Worm (Caenorhabditis elegans): ENCODE data around the gene lin-1.

The lin-1 gene

ce11 chrIV:2329540-2329939 lies 29.5 kb upstream of the lin-1 start, which contains the start of gene nhr-236:
Gene nhr-236, minus strand, starts transcription at chrIV:2329640.
- TF ChIP-seq ztf-26 (tag; optimal IDR thresholded peaks at IDR 0.05) (no peak), B0019.2 (GFP tag; conservative IDR thresholded peaks at IDR 0.05) (no peak), Y53G8AR.9 (GFP tag; conservative IDR thresholded peaks at IDR 0.05) (no peak), sptf-2 (GFP tag; optimal IDR thresholded peaks at IDR 0.05) (no peak), athp-1 (tag; optimal IDR thresholded peaks at IDR 0.05) (no peak), aptf-2 (GFP tag; conservative IDR thresholded peaks at IDR 0.05) (no peak), nfya-2 (GFP tag; IDR thresholded peaks at IDR 0.05) (no peak), hsf-1 (GFP tag; IDR thresholded peaks at IDR 0.05) (no peak), nhr-27 (tag; optimal IDR thresholded peaks at IDR 0.05) (no peak)

- TF ChIP-seq tlf-1 (GFP tag; optimal IDR thresholded peaks at IDR 0.05) = no peak
- 0 out of 2 replicates have a peak, but pooled peaks have one; percentile 21 for TF ChIP-seq D2030.7 (GFP tag; IDR thresholded peaks at IDR 0.05)
- no peak for TF ChIP-seq lir-1 (GFP tag; conservative IDR thresholded peaks at IDR 0.05)
- TF ChIP-seq lin-40 (tag; optimal IDR thresholded peaks at IDR 0.05) = no peak
- TF ChIP-seq Y95B8A.8 (GFP tag; IDR thresholded peaks at IDR 0.05) = no peak
- TF ChIP-seq repo-1 (tag; optimal IDR thresholded peaks at IDR 0.05) = no peak
- TF ChIP-seq lin-26 (GFP tag; IDR thresholded peaks at IDR 0.05) = peak; percentile 62; the same call in 1 of the 2 replicates
- peak; percentile 32 for TF ChIP-seq him-1 (tag; optimal IDR thresholded peaks at IDR 0.05)
- TF ChIP-seq tbp1 (GFP tag; optimal IDR thresholded peaks at IDR 0.05) = peak; percentile 88
- TF ChIP-seq unc-130 (GFP tag; optimal IDR thresholded peaks at IDR 0.05) = no peak
- no peak for TF ChIP-seq ccch-3 (GFP tag; optimal IDR thresholded peaks at IDR 0.05)
- peak; percentile 58 for TF ChIP-seq rpc-1 (optimal IDR thresholded peaks at IDR 0.05)
- peak; percentile 78 for TF ChIP-seq rpc-1 (tag; optimal IDR thresholded peaks at IDR 0.05)
- TF ChIP-seq snpc-1.3 (tag; optimal IDR thresholded peaks at IDR 0.05; ENCODE audit: insufficient read depth) = peak; percentile 22
- peak; percentile 31 for TF ChIP-seq die-1 (tag; optimal IDR thresholded peaks at IDR 0.05)
- TF ChIP-seq B0261.1 (tag; optimal IDR thresholded peaks at IDR 0.05) = peak; percentile 67
- no peak for TF ChIP-seq somi-1 (GFP tag; optimal IDR thresholded peaks at IDR 0.05)
Observed at ce11 chrIV:2327317-2327716, 27.2 kb upstream of the lin-1 start.

- TF ChIP-seq D2030.7 (GFP tag; IDR thresholded peaks at IDR 0.05) (no peak), F10E7.11 (tag; optimal IDR thresholded peaks at IDR 0.05) (no peak), mel-28 (tag; optimal IDR thresholded peaks at IDR 0.05; ENCODE audit: borderline replicate concordance) (no peak), die-1 (tag; optimal IDR thresholded peaks at IDR 0.05) (no peak), nfya-1 (tag; optimal IDR thresholded peaks at IDR 0.05; ENCODE audit: borderline replicate concordance, insufficient read depth) (no peak), tlf-1 (GFP tag; optimal IDR thresholded peaks at IDR 0.05) (no peak), madf-6 (GFP tag; IDR thresholded peaks at IDR 0.05) (no peak), Y79H2A.3 (GFP tag; conservative IDR thresholded peaks at IDR 0.05) (no peak), ZK185.1 (tag; optimal IDR thresholded peaks at IDR 0.05; ENCODE audit: poor library complexity, severe bottlenecking) (no peak), ceh-100 (GFP tag; IDR thresholded peaks at IDR 0.05) (no peak), F22D6.2 (tag; optimal IDR thresholded peaks at IDR 0.05) (no peak), B0261.1 (tag; optimal IDR thresholded peaks at IDR 0.05) (no peak)
Observed at ce11 chrIV:2322998-2323397, 22.9 kb upstream of the lin-1 start, which contains the start of gene nsy-4. Gene nsy-4, plus strand, starts transcription at chrIV:2323271.

- no peak for TF ChIP-seq unc-62 (GFP tag; optimal IDR thresholded peaks at IDR 0.05)
- no peak for TF ChIP-seq attf-5 (GFP tag; optimal IDR thresholded peaks at IDR 0.05)
- no peak for TF ChIP-seq ztf-18 (tag; optimal IDR thresholded peaks at IDR 0.05)
- no peak for TF ChIP-seq lsy-27 (tag; optimal IDR thresholded peaks at IDR 0.05; ENCODE audit: borderline replicate concordance, insufficient read depth)
- no peak for TF ChIP-seq F33H1.4 (GFP tag; IDR thresholded peaks at IDR 0.05)
- TF ChIP-seq ceh-91 (GFP tag; IDR thresholded peaks at IDR 0.05) = no peak
- TF ChIP-seq egrh-3 (GFP tag; IDR thresholded peaks at IDR 0.05) = no peak
- TF ChIP-seq hlh-12 (tag; optimal IDR thresholded peaks at IDR 0.05) = no peak
- no peak for TF ChIP-seq dpff-1 (tag; optimal IDR thresholded peaks at IDR 0.05)
- TF ChIP-seq hmg-1.2 (GFP tag; IDR thresholded peaks at IDR 0.05) = no peak
- TF ChIP-seq Y95B8A.8 (GFP tag; IDR thresholded peaks at IDR 0.05) = no peak
- no peak for TF ChIP-seq nfya-1 (tag; optimal IDR thresholded peaks at IDR 0.05; ENCODE audit: borderline replicate concordance, insufficient read depth)
- no peak for TF ChIP-seq nhr-120 (GFP tag; IDR thresholded peaks at IDR 0.05)
- no peak for TF ChIP-seq nfyb-1 (GFP tag; IDR thresholded peaks at IDR 0.05)
Observed at ce11 chrIV:2321546-2321945, 21.5 kb upstream of the lin-1 start.

Data from whole organism, young adult.